Fruit fly (Drosophila melanogaster) whole organism, embryonic: ENCODE results near the gene Gale.
A peak's percentile ranks its signal among the peaks of the same experiment; 100 is the strongest.

Source experiments
- Ada2b ChIP-seq: fragments of 200-800 bp; sonication (Bioruptor generic); IDR thresholded peaks from 2 replicates; pipeline ENCODE4 v1.3.6; 2022; ENCODE audit warnings: missing biosample characterization, missing genetic modification characterization
- CG10267 ChIP-seq: fragments of 200-800 bp; sonication (Bioruptor generic); optimal IDR thresholded peaks from 2 replicates; lab custom pipeline; 2018; ENCODE audit warnings: missing biosample characterization, mild to moderate bottlenecking, missing genetic modification characterization, moderate library complexity
- CG10979 ChIP-seq: fragments of 200-800 bp; sonication (Bioruptor generic); optimal IDR thresholded peaks from 2 replicates; lab custom pipeline; 2018; ENCODE audit warnings: missing biosample characterization, mild to moderate bottlenecking, missing genetic modification characterization, moderate library complexity
- CG13287 ChIP-seq: fragments of 200-800 bp; sonication (Bioruptor generic); IDR thresholded peaks from 2 replicates; pipeline ENCODE4 v1.3.6; 2022; ENCODE audit warnings: missing biosample characterization, missing genetic modification characterization; ENCODE audit not compliant: partially characterized antibody
- CG14050 ChIP-seq: fragments of 200-800 bp; sonication (Bioruptor generic); IDR thresholded peaks from 3 replicates; pipeline ENCODE4 v1.3.6; 2022; ENCODE audit warnings: missing biosample characterization, missing genetic modification characterization
- CG1529 ChIP-seq: fragments of 200-800 bp; sonication (Bioruptor generic); optimal IDR thresholded peaks from 3 replicates; lab custom pipeline; 2018; ENCODE audit warnings: missing biosample characterization, missing genetic modification characterization
- CG2199 ChIP-seq: fragments of 200-800 bp; sonication (Bioruptor generic); IDR thresholded peaks from 3 replicates; pipeline ENCODE4 v1.3.6; 2022; ENCODE audit warnings: missing biosample characterization, missing genetic modification characterization
- CG32772 ChIP-seq: fragments of 200-800 bp; sonication (Bioruptor generic); IDR thresholded peaks from 2 replicates; pipeline ENCODE4 v1.3.6; 2022; ENCODE audit warnings: missing biosample characterization, missing genetic modification characterization
- CG3281 ChIP-seq: fragments of 200-800 bp; sonication (Bioruptor generic); optimal IDR thresholded peaks from 3 replicates; lab custom pipeline; 2017; ENCODE audit warnings: missing biosample characterization, mild to moderate bottlenecking, missing genetic modification characterization
- CG3407 ChIP-seq: fragments of 200-800 bp; sonication (Bioruptor generic); optimal IDR thresholded peaks from 2 replicates; lab custom pipeline; 2018; ENCODE audit warnings: missing biosample characterization, mild to moderate bottlenecking, missing genetic modification characterization
- CG34376 ChIP-seq: fragments of 200-800 bp; sonication (Bioruptor generic); optimal IDR thresholded peaks from 2 replicates; lab custom pipeline; 2018; ENCODE audit warnings: missing biosample characterization, mild to moderate bottlenecking, missing genetic modification characterization
- CG3995 ChIP-seq: fragments of 200-800 bp; sonication (Bioruptor generic); optimal IDR thresholded peaks from 3 replicates; lab custom pipeline; 2016; ENCODE audit warnings: missing biosample characterization, missing genetic modification characterization
- CG42726 ChIP-seq: fragments of 200-800 bp; sonication (Bioruptor generic); IDR thresholded peaks from 2 replicates; pipeline ENCODE4 v1.3.6; 2022; ENCODE audit warnings: missing biosample characterization, missing genetic modification characterization; ENCODE audit not compliant: partially characterized antibody
- CG5180 ChIP-seq: fragments of 200-800 bp; sonication (Bioruptor generic); optimal IDR thresholded peaks from 3 replicates; lab custom pipeline; 2017; ENCODE audit warnings: missing biosample characterization, missing genetic modification characterization, mild to moderate bottlenecking, moderate library complexity, missing genetic modification reagents
- CG5245 ChIP-seq: fragments of 200-800 bp; sonication (Bioruptor generic); optimal IDR thresholded peaks from 3 replicates; lab custom pipeline; 2016; ENCODE audit warnings: missing biosample characterization, missing genetic modification characterization
- CG6272 ChIP-seq: fragments of 200-800 bp; sonication (Bioruptor generic); IDR thresholded peaks from 2 replicates; pipeline ENCODE4 v1.3.6; 2022; ENCODE audit warnings: missing biosample characterization, missing genetic modification characterization
- CG6654 ChIP-seq: fragments of 200-800 bp; sonication (Bioruptor generic); optimal IDR thresholded peaks from 2 replicates; lab custom pipeline; 2017; ENCODE audit warnings: missing biosample characterization, mild to moderate bottlenecking, missing genetic modification characterization
- CG6854 ChIP-seq: fragments of 200-800 bp; sonication (Bioruptor generic); optimal IDR thresholded peaks from 3 replicates; lab custom pipeline; 2017; ENCODE audit warnings: missing biosample characterization, mild to moderate bottlenecking, missing genetic modification characterization
- CG7839 ChIP-seq: fragments of 200-800 bp; sonication (Bioruptor generic); optimal IDR thresholded peaks from 3 replicates; lab custom pipeline; 2018; ENCODE audit warnings: missing biosample characterization, mild to moderate bottlenecking, missing genetic modification characterization, moderate library complexity
- CG7928 ChIP-seq: fragments of 200-800 bp; sonication (Bioruptor generic); optimal IDR thresholded peaks from 2 replicates; lab custom pipeline; 2017; ENCODE audit warnings: missing biosample characterization, mild to moderate bottlenecking, missing genetic modification characterization
- CG7963 ChIP-seq: fragments of 200-800 bp; sonication (Bioruptor generic); IDR thresholded peaks from 3 replicates; pipeline ENCODE4 v1.3.6; 2022; ENCODE audit warnings: missing biosample characterization, missing genetic modification characterization; ENCODE audit not compliant: partially characterized antibody
- CG8089 ChIP-seq: fragments of 200-800 bp; sonication (Bioruptor generic); optimal IDR thresholded peaks from 3 replicates; lab custom pipeline; 2016; ENCODE audit warnings: missing biosample characterization, missing genetic modification characterization
- CG8290 ChIP-seq, 3 experiments: fragments of 200-800 bp; sonication (Bioruptor generic); optimal IDR thresholded peaks; 2 replicates each; lab custom pipeline; 2016 to 2019; ENCODE audit warnings: missing biosample characterization in 3 of 3, missing genetic modification characterization in 3 of 3, mild to moderate bottlenecking in 2 of 3, moderate library complexity in 1 of 3
- CG8944 ChIP-seq: fragments of 200-800 bp; sonication (Bioruptor generic); optimal IDR thresholded peaks from 3 replicates; lab custom pipeline; 2016; ENCODE audit warnings: missing biosample characterization, missing genetic modification characterization
- Camta ChIP-seq: fragments of 200-800 bp; sonication (Bioruptor generic); optimal IDR thresholded peaks from 2 replicates; lab custom pipeline; 2016; ENCODE audit warnings: missing biosample characterization, missing genetic modification characterization
- Chrac-16 ChIP-seq: fragments of 200-800 bp; sonication (Bioruptor generic); optimal IDR thresholded peaks from 3 replicates; lab custom pipeline; 2016; ENCODE audit warnings: missing biosample characterization, missing genetic modification characterization
- Dfd ChIP-seq, 2 experiments: fragments of >200 bp; optimal IDR thresholded peaks; 2 replicates each; lab custom pipeline; 2017; ENCODE audit warnings: missing biosample characterization in 2 of 2, missing genetic modification characterization in 2 of 2
- ERR ChIP-seq: fragments of 200-800 bp; sonication (Bioruptor generic); optimal IDR thresholded peaks from 2 replicates; lab custom pipeline; 2016; ENCODE audit warnings: missing biosample characterization, missing genetic modification characterization
- Elba2 ChIP-seq: fragments of 200-800 bp; sonication (Bioruptor generic); optimal IDR thresholded peaks from 3 replicates; lab custom pipeline; 2016; ENCODE audit warnings: missing biosample characterization, missing genetic modification characterization
- GATAe ChIP-seq: fragments of 200-800 bp; sonication (Bioruptor generic); conservative IDR thresholded peaks from 2 replicates; pipeline ENCODE4 v1.3.6; 2022; ENCODE audit warnings: missing biosample characterization, missing genetic modification characterization
- H2.0 ChIP-seq: fragments of 200-800 bp; sonication (Bioruptor generic); IDR thresholded peaks from 2 replicates; pipeline ENCODE4 v1.3.6; 2022; ENCODE audit warnings: missing biosample characterization, missing genetic modification characterization
- Hey ChIP-seq: fragments of 200-800 bp; sonication (Bioruptor generic); optimal IDR thresholded peaks from 3 replicates; lab custom pipeline; 2018; ENCODE audit warnings: missing biosample characterization, mild to moderate bottlenecking, missing genetic modification characterization
- Mad ChIP-seq: fragments of 200-800 bp; sonication (Bioruptor generic); optimal IDR thresholded peaks from 2 replicates; lab custom pipeline; 2016; ENCODE audit warnings: missing biosample characterization, missing genetic modification characterization
- Meics ChIP-seq: fragments of 200-800 bp; sonication (Bioruptor generic); optimal IDR thresholded peaks from 2 replicates; lab custom pipeline; 2017; ENCODE audit warnings: missing biosample characterization, mild to moderate bottlenecking, missing genetic modification characterization
- Nf-YC ChIP-seq: fragments of 200-800 bp; optimal IDR thresholded peaks from 3 replicates; lab custom pipeline; 2019; ENCODE audit warnings: missing biosample characterization, mild to moderate bottlenecking, missing genetic modification characterization, moderate library complexity
- Six4 ChIP-seq: fragments of 200-800 bp; sonication (Bioruptor generic); optimal IDR thresholded peaks from 2 replicates; lab custom pipeline; 2016; ENCODE audit warnings: missing biosample characterization, missing genetic modification characterization
- Sry-β ChIP-seq: fragments of 200-800 bp; sonication (Bioruptor generic); optimal IDR thresholded peaks from 2 replicates; lab custom pipeline; 2018; ENCODE audit warnings: missing biosample characterization, mild to moderate bottlenecking, missing genetic modification characterization, moderate library complexity
- cato ChIP-seq: fragments of 200-800 bp; sonication (Bioruptor generic); optimal IDR thresholded peaks from 2 replicates; lab custom pipeline; 2016; ENCODE audit warnings: missing biosample characterization, missing genetic modification characterization, borderline replicate concordance
- da ChIP-seq: fragments of 200-800 bp; sonication (Bioruptor generic); optimal IDR thresholded peaks from 2 replicates; lab custom pipeline; 2016; ENCODE audit warnings: missing biosample characterization, missing genetic modification characterization
- dpn ChIP-seq, 2 experiments: fragments of 200-800 bp; sonication (Bioruptor generic); optimal IDR thresholded peaks; 3 replicates each; lab custom pipeline; 2016; ENCODE audit warnings: missing biosample characterization in 2 of 2, missing genetic modification characterization in 2 of 2
- eve ChIP-seq, 2 experiments: fragments of >200 bp; optimal IDR thresholded peaks; 2 replicates each; lab custom pipeline; 2017; ENCODE audit warnings: missing biosample characterization in 2 of 2, missing genetic modification characterization in 2 of 2
- fd64A ChIP-seq: fragments of 200-800 bp; sonication (Bioruptor generic); optimal IDR thresholded peaks from 3 replicates; lab custom pipeline; 2018; ENCODE audit warnings: missing biosample characterization, mild to moderate bottlenecking, missing genetic modification characterization
- grn ChIP-seq: fragments of 200-800 bp; sonication (Bioruptor generic); optimal IDR thresholded peaks from 3 replicates; lab custom pipeline; 2017; ENCODE audit warnings: missing biosample characterization, missing genetic modification characterization
- ham ChIP-seq: fragments of 200-800 bp; sonication (Bioruptor generic); IDR thresholded peaks from 2 replicates; pipeline ENCODE4 v1.3.6; 2022; ENCODE audit warnings: missing biosample characterization, missing genetic modification characterization
- oc ChIP-seq: fragments of 200-800 bp; sonication (Bioruptor generic); optimal IDR thresholded peaks from 2 replicates; lab custom pipeline; 2018; ENCODE audit warnings: missing biosample characterization, mild to moderate bottlenecking, missing genetic modification characterization, moderate library complexity
- pzg ChIP-seq: fragments of 200-800 bp; sonication (Bioruptor generic); optimal IDR thresholded peaks from 3 replicates; lab custom pipeline; 2018; ENCODE audit warnings: missing biosample characterization, mild to moderate bottlenecking, missing genetic modification characterization, moderate library complexity
- scrt ChIP-seq: fragments of 200-800 bp; sonication (Bioruptor generic); optimal IDR thresholded peaks from 2 replicates; lab custom pipeline; 2018; ENCODE audit warnings: missing biosample characterization, mild to moderate bottlenecking, missing genetic modification characterization, moderate library complexity
- trem ChIP-seq: fragments of 200-800 bp; optimal IDR thresholded peaks from 3 replicates; lab custom pipeline; 2019; ENCODE audit warnings: missing biosample characterization, mild to moderate bottlenecking, missing genetic modification characterization, moderate library complexity
- trh ChIP-seq: fragments of 200-800 bp; sonication (Bioruptor generic); optimal IDR thresholded peaks from 2 replicates; lab custom pipeline; 2016; ENCODE audit warnings: missing biosample characterization, missing genetic modification characterization
- tup ChIP-seq: fragments of 200-800 bp; sonication (Bioruptor generic); optimal IDR thresholded peaks from 2 replicates; lab custom pipeline; 2016; ENCODE audit warnings: missing biosample characterization, mild to moderate bottlenecking, missing genetic modification characterization, moderate library complexity
- usp ChIP-seq: fragments of >200 bp; optimal IDR thresholded peaks from 2 replicates; lab custom pipeline; 2017; ENCODE audit warnings: missing biosample characterization, missing genetic modification characterization

Gene Gale

dm6 chr3L:636434-636833, 11.9 kb upstream of the Gale start (continued):
- TF ChIP-seq CG8944 (peak; percentile 15), GATAe (GFP tag; lab: Robert Waterston, UW) (no peak), eve (GFP tag; optimal IDR thresholded peaks at IDR 0.05; lab: Kevin White, UChicago) (peak in 1 of 2 experiments; percentile 64), oc (tag; lab: Kevin White, UChicago) (peak; percentile 72), fd64A (peak; percentile 47), CG1529 (GFP tag; lab: Kevin White, UChicago) (peak; percentile 54), Ada2b (GFP tag; lab: Robert Waterston, UW) (peak; percentile 69), cato (GFP tag; lab: Kevin White, UChicago) (peak; percentile 48), trh (GFP tag; lab: Kevin White, UChicago) (peak; percentile 15), CG3281 (GFP tag; lab: Kevin White, UChicago) (no peak), CG7839 (peak; percentile 68), CG2199 (GFP tag; lab: Robert Waterston, UW) (0 out of 3 replicates have a peak, but pooled peaks have one; percentile 7), CG7963 (GFP tag; lab: Robert Waterston, UW) (no peak), Camta (GFP tag; lab: Kevin White, UChicago) (peak; percentile 16), CG42726 (GFP tag; lab: Robert Waterston, UW) (no peak), Meics (peak; percentile 15), CG6272 (GFP tag; lab: Robert Waterston, UW) (peak; percentile 22; the same call in 1 of the 2 replicates), CG8089 (GFP tag; lab: Kevin White, UChicago) (peak; percentile 37), usp (GFP tag; lab: Kevin White, UChicago) (no peak), Elba2 (GFP tag; lab: Kevin White, UChicago) (no peak), Dfd (GFP tag; optimal IDR thresholded peaks at IDR 0.05; lab: Kevin White, UChicago) (no peak), CG34376 (GFP tag; lab: Kevin White, UChicago) (no peak), Nf-YC (tag; lab: Kevin White, UChicago) (no peak), scrt (no peak), ERR (no peak), grn (GFP tag; lab: Kevin White, UChicago) (no peak), CG3995 (GFP tag; lab: Kevin White, UChicago) (no peak), CG5245 (GFP tag; lab: Kevin White, UChicago) (peak; percentile 65), CG10267 (tag; lab: Kevin White, UChicago) (peak; percentile 38), ham (GFP tag; lab: Robert Waterston, UW) (no peak), CG32772 (GFP tag; lab: Robert Waterston, UW) (peak; percentile 74), H2.0 (GFP tag; lab: Robert Waterston, UW) (peak; percentile 62), CG8290 (GFP tag; optimal IDR thresholded peaks at IDR 0.05; lab: Kevin White, UChicago) (no peak), CG8290 (tag; optimal IDR thresholded peaks at IDR 0.05; lab: Kevin White, UChicago) (peak in 1 of 2 experiments; percentile 63), dpn (GFP tag; optimal IDR thresholded peaks at IDR 0.05; lab: Kevin White, UChicago) (peak; percentile 46 to 70), pzg (GFP tag; lab: Kevin White, UChicago) (no peak), CG14050 (GFP tag; lab: Robert Waterston, UW) (peak; percentile 50; the same call in 2 of the 3 replicates), Hey (tag; lab: Kevin White, UChicago) (no peak), tup (GFP tag; lab: Kevin White, UChicago) (no peak), CG5180 (peak; percentile 15), trem (peak; percentile 66), CG10979 (peak; percentile 81), CG6654 (peak; percentile 24), CG3407 (GFP tag; lab: Kevin White, UChicago) (peak; percentile 60), CG7928 (GFP tag; lab: Kevin White, UChicago) (no peak), CG13287 (GFP tag; lab: Robert Waterston, UW) (no peak), da (GFP tag; lab: Kevin White, UChicago) (no peak), CG6854 (GFP tag; lab: Kevin White, UChicago) (no peak), Six4 (GFP tag; lab: Kevin White, UChicago) (peak; percentile 48), Sry-β (GFP tag; lab: Kevin White, UChicago) (no peak), Mad (GFP tag; lab: Kevin White, UChicago) (peak; percentile 57), Chrac-16 (peak; percentile 51)
